Worm (Caenorhabditis elegans) whole organism, L1 larva: ENCODE data around the gene ncl-1.
A peak's percentile ranks its signal among the peaks of the same experiment; 100 is the strongest.

Source experiments
- C16A3.4 ChIP-seq: fragments of 150-350 bp; optimal IDR thresholded peaks from 2 replicates; lab custom pipeline; 2014; ENCODE audit warnings: missing biosample characterization, missing genetic modification characterization
- F16B12.6 ChIP-seq: fragments of 150-350 bp; optimal IDR thresholded peaks from 2 replicates; lab custom pipeline; 2014; ENCODE audit warnings: missing biosample characterization, missing genetic modification characterization
- ama-1 ChIP-seq: fragments of 150-350 bp; optimal IDR thresholded peaks from 2 replicates; lab custom pipeline; 2014
- ceh-8 ChIP-seq: fragments of 200-800 bp; sonication (Bioruptor generic); optimal IDR thresholded peaks from 2 replicates; lab custom pipeline; 2018; ENCODE audit warnings: mild to moderate bottlenecking, missing genetic modification characterization, moderate library complexity, missing compliant biosample characterization
- ceh-88 ChIP-seq: fragments of 200-800 bp; sonication (Bioruptor generic); IDR thresholded peaks from 2 replicates; pipeline ENCODE4 v1.3.6; 2022; ENCODE audit warnings: missing genetic modification characterization, missing compliant biosample characterization
- ceh-90 ChIP-seq: sonication (generic microtip); optimal IDR thresholded peaks from 2 replicates; lab custom pipeline; 2016; ENCODE audit warnings: missing genetic modification characterization, missing compliant biosample characterization
- ces-1 ChIP-seq: fragments of 150-350 bp; optimal IDR thresholded peaks from 2 replicates; lab custom pipeline; 2014; ENCODE audit warnings: missing biosample characterization, missing genetic modification reagents, missing genetic modification characterization
- dpl-1 ChIP-seq, 3 experiments: fragments of 150-350 bp in 2 of 3; sonication (generic microtip) in 1 of 3; optimal IDR thresholded peaks; 2 replicates each; lab custom pipeline; 2014 to 2017; ENCODE audit warnings: missing biosample characterization in 3 of 3, missing genetic modification characterization in 3 of 3, missing genetic modification reagents in 3 of 3
- dsc-1 ChIP-seq: sonication (generic microtip); optimal IDR thresholded peaks from 2 replicates; lab custom pipeline; 2016; ENCODE audit warnings: mild to moderate bottlenecking, missing genetic modification characterization, missing compliant biosample characterization
- egl-13 ChIP-seq: sonication (generic microtip); optimal IDR thresholded peaks from 2 replicates; lab custom pipeline; 2016; ENCODE audit warnings: missing genotype, missing genetic modification reagents, missing genetic modification characterization, missing compliant biosample characterization
- elt-2 ChIP-seq: sonication (generic microtip); optimal IDR thresholded peaks from 2 replicates; lab custom pipeline; 2016; ENCODE audit warnings: missing genetic modification characterization, mild to moderate bottlenecking, inconsistent platforms, missing compliant biosample characterization, missing genetic modification reagents
- fkh-8 ChIP-seq: sonication (generic microtip); optimal IDR thresholded peaks from 2 replicates; lab custom pipeline; 2016; ENCODE audit warnings: mild to moderate bottlenecking, missing genetic modification characterization, missing compliant biosample characterization
- fos-1 ChIP-seq: fragments of 150-350 bp; optimal IDR thresholded peaks from 2 replicates; lab custom pipeline; 2014; ENCODE audit warnings: missing biosample characterization, missing genetic modification characterization
- hlh-4 ChIP-seq: sonication (generic microtip); optimal IDR thresholded peaks from 2 replicates; lab custom pipeline; 2016; ENCODE audit warnings: mild to moderate bottlenecking, missing genetic modification characterization, missing compliant biosample characterization
- hpl-2 ChIP-seq: fragments of 150-350 bp; optimal IDR thresholded peaks from 2 replicates; lab custom pipeline; 2014; ENCODE audit warnings: missing biosample characterization, missing genetic modification reagents, missing genetic modification characterization
- irx-1 ChIP-seq: sonication (generic microtip); optimal IDR thresholded peaks from 2 replicates; lab custom pipeline; 2016; ENCODE audit warnings: missing genetic modification characterization, missing compliant biosample characterization
- isw-1 ChIP-seq: fragments of 200-800 bp; sonication (Bioruptor generic); IDR thresholded peaks from 2 replicates; pipeline ENCODE4 v1.3.6; 2022; ENCODE audit warnings: missing genetic modification characterization, missing compliant biosample characterization
- jun-1 ChIP-seq: fragments of 150-350 bp; optimal IDR thresholded peaks from 2 replicates; lab custom pipeline; 2014; ENCODE audit warnings: missing biosample characterization, missing genetic modification reagents, missing genetic modification characterization
- lin-13 ChIP-seq: fragments of 150-350 bp; optimal IDR thresholded peaks from 2 replicates; lab custom pipeline; 2014; ENCODE audit warnings: missing biosample characterization, missing genetic modification reagents, missing genetic modification characterization
- lin-15B ChIP-seq: fragments of 150-350 bp; sonication (generic microtip); optimal IDR thresholded peaks from 3 replicates; lab custom pipeline; 2014; ENCODE audit warnings: missing biosample characterization, missing genetic modification characterization
- lin-35 ChIP-seq, 2 experiments: fragments of 150-350 bp; optimal IDR thresholded peaks; 2 replicates each; lab custom pipeline; 2014; ENCODE audit warnings: missing biosample characterization in 2 of 2, missing genetic modification characterization in 2 of 2, missing genetic modification reagents in 2 of 2
- lin-39 ChIP-seq: fragments of 150-350 bp; optimal IDR thresholded peaks from 2 replicates; lab custom pipeline; 2014; ENCODE audit warnings: missing biosample characterization, missing genetic modification reagents, missing genetic modification characterization
- lsy-2 ChIP-seq, 2 experiments: fragments of 150-350 bp; optimal IDR thresholded peaks; 2 replicates each; lab custom pipeline; 2014; ENCODE audit warnings: missing biosample characterization in 2 of 2, missing genetic modification characterization in 2 of 2
- mab-9 ChIP-seq: fragments of 200-800 bp; sonication (Bioruptor generic); IDR thresholded peaks from 2 replicates; pipeline ENCODE4 v1.3.6; 2022; ENCODE audit warnings: missing genetic modification reagents, missing genetic modification characterization, missing compliant biosample characterization
- nhr-19 ChIP-seq: fragments of 200-800 bp; sonication (Bioruptor generic); conservative IDR thresholded peaks from 2 replicates; pipeline ENCODE4 v1.3.6; 2022; ENCODE audit warnings: missing genetic modification characterization, missing compliant biosample characterization
- nhr-20 ChIP-seq: sonication (generic microtip); optimal IDR thresholded peaks from 2 replicates; lab custom pipeline; 2016; ENCODE audit warnings: mild to moderate bottlenecking, missing genetic modification characterization, missing compliant biosample characterization
- nhr-237 ChIP-seq: fragments of 150-350 bp; optimal IDR thresholded peaks from 2 replicates; lab custom pipeline; 2014; ENCODE audit warnings: missing biosample characterization, missing genetic modification characterization
- nhr-47 ChIP-seq: sonication (generic microtip); optimal IDR thresholded peaks from 2 replicates; lab custom pipeline; 2016; ENCODE audit warnings: mild to moderate bottlenecking, missing genetic modification characterization, moderate library complexity, missing compliant biosample characterization
- nhr-71 ChIP-seq: sonication (generic microtip); optimal IDR thresholded peaks from 2 replicates; lab custom pipeline; 2016; ENCODE audit warnings: mild to moderate bottlenecking, missing genetic modification characterization, moderate library complexity, missing compliant biosample characterization
- nhr-90 ChIP-seq: sonication (generic microtip); optimal IDR thresholded peaks from 2 replicates; lab custom pipeline; 2016; ENCODE audit warnings: mild to moderate bottlenecking, missing genetic modification characterization, missing compliant biosample characterization; ENCODE audit not compliant: poor library complexity
- pqm-1 ChIP-seq: sonication (generic microtip); optimal IDR thresholded peaks from 3 replicates; lab custom pipeline; 2017; ENCODE audit warnings: missing biosample characterization, missing genetic modification characterization
- rnt-1 ChIP-seq: sonication (generic microtip); optimal IDR thresholded peaks from 2 replicates; lab custom pipeline; 2016; ENCODE audit warnings: mild to moderate bottlenecking, missing genetic modification characterization, moderate library complexity, missing compliant biosample characterization
- skn-1 ChIP-seq: fragments of 150-350 bp; optimal IDR thresholded peaks from 2 replicates; lab custom pipeline; 2014; ENCODE audit warnings: missing biosample characterization, missing genetic modification characterization
- snu-23 ChIP-seq: sonication (generic microtip); optimal IDR thresholded peaks from 2 replicates; lab custom pipeline; 2016; ENCODE audit warnings: missing genetic modification characterization, missing compliant biosample characterization
- sox-4 ChIP-seq: sonication (generic microtip); optimal IDR thresholded peaks from 2 replicates; lab custom pipeline; 2016; ENCODE audit warnings: missing genetic modification characterization, missing compliant biosample characterization
- sptf-1 ChIP-seq: fragments of 150-350 bp; optimal IDR thresholded peaks from 2 replicates; lab custom pipeline; 2014; ENCODE audit warnings: missing biosample characterization, missing genetic modification characterization
- sup-37 ChIP-seq: fragments of 200-800 bp; sonication (Bioruptor generic); optimal IDR thresholded peaks from 2 replicates; lab custom pipeline; 2018; ENCODE audit warnings: mild to moderate bottlenecking, missing genetic modification characterization, missing compliant biosample characterization
- tbx-2 ChIP-seq: sonication (generic microtip); optimal IDR thresholded peaks from 2 replicates; lab custom pipeline; 2016; ENCODE audit warnings: missing genetic modification characterization, missing compliant biosample characterization
- unc-98 ChIP-seq: fragments of 200-800 bp; sonication (Bioruptor generic); IDR thresholded peaks from 2 replicates; pipeline ENCODE4 v1.3.6; 2022; ENCODE audit warnings: missing genetic modification characterization, missing compliant biosample characterization
- vab-15 ChIP-seq: sonication (generic microtip); optimal IDR thresholded peaks from 2 replicates; lab custom pipeline; 2017; ENCODE audit warnings: missing genotype, mild to moderate bottlenecking, missing genetic modification characterization, missing compliant biosample characterization
- xbp-1 ChIP-seq: sonication (generic microtip); optimal IDR thresholded peaks from 2 replicates; lab custom pipeline; 2016; ENCODE audit warnings: missing genetic modification characterization, missing compliant biosample characterization
- zip-4 ChIP-seq: fragments of 200-800 bp; sonication (Bioruptor generic); optimal IDR thresholded peaks from 2 replicates; lab custom pipeline; 2018; ENCODE audit warnings: mild to moderate bottlenecking, missing genetic modification characterization, moderate library complexity, missing compliant biosample characterization

The ncl-1 gene

DNA sequence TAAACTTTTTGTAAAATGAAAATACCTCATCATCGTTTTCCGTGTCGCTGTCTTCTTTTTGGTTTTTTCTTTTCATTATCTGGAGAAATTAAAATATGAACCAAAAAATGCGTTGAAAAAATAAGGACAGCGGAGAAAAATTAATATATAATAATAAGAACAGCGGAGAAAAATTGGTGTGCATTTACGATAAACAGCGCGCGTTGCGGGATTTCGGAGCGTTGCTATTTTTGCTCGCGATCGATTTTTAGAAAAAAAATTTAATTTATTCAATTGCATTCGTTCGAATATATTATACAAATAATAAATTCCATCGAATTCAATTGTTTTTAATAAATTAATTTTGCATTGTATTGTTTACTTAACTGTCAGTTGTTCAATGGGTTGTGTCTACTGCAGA, 46.4 kb downstream of the ncl-1 start, which contains the start of gene ZK686.2 (continued):
- TF ChIP-seq C16A3.4 (tag; lab: Kevin White, UChicago) (peak; percentile 31), pqm-1 (tag; lab: Kevin White, UChicago) (no peak), rnt-1 (tag; lab: Kevin White, UChicago) (no peak), sptf-1 (tag; lab: Kevin White, UChicago) (no peak), snu-23 (no peak), nhr-71 (tag; lab: Kevin White, UChicago) (peak; percentile 48), hlh-4 (no peak), ces-1 (GFP tag; lab: Kevin White, UChicago) (no peak), isw-1 (peak; percentile 10; the same call in 1 of the 2 replicates), lin-15B (tag; lab: Kevin White, UChicago) (peak; percentile 27), fkh-8 (tag; lab: Kevin White, UChicago) (no peak), xbp-1 (tag; lab: Kevin White, UChicago) (peak; percentile 33), dsc-1 (tag; lab: Kevin White, UChicago) (no peak), lin-39 (tag; lab: Kevin White, UChicago) (peak; percentile 25), nhr-20 (peak; percentile 28), nhr-90 (tag; lab: Kevin White, UChicago) (peak; percentile 5), vab-15 (tag; lab: Kevin White, UChicago) (no peak), jun-1 (tag; lab: Kevin White, UChicago) (no peak), zip-4 (GFP tag; lab: Kevin White, UChicago) (no peak), tbx-2 (no peak), egl-13 (tag; lab: Kevin White, UChicago) (peak; percentile 21), nhr-19 (GFP tag; lab: Robert Waterston, UW) (peak; percentile 4; the same call in 1 of the 2 replicates), ceh-88 (GFP tag; lab: Robert Waterston, UW) (no peak), nhr-47 (tag; lab: Kevin White, UChicago) (peak; percentile 27), F16B12.6 (tag; lab: Kevin White, UChicago) (peak; percentile 29), ceh-8 (GFP tag; lab: Kevin White, UChicago) (no peak), ama-1 (no peak), lsy-2 (tag; optimal IDR thresholded peaks at IDR 0.05; lab: Kevin White, UChicago) (peak; percentile 68 to 80), dpl-1 (GFP tag; optimal IDR thresholded peaks at IDR 0.05; lab: Kevin White, UChicago) (peak in 2 of 3 experiments; percentile 19 to 61)

DNA sequence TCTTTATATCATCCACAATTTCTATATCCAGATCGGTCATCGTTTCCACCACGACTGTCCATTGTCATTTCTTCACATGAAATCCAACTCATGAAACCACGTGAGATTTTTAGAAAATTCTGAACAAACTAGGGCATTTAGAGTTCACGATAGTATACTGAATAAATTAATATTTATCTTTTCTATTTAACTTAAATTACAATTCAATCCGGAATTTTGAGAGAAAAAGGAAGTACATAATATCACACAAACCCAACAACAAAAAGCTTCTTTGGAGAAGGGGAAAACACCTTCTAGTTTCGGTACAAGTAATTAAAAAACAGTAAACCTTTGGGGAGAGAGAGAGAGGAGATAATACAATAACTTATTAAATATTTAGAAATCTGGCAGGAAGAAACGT, 47.9 kb downstream of the ncl-1 start, which contains the start of gene ZK686.5:
Gene ZK686.5, minus strand, starts transcription at position 101 of the 400 bp plus-strand sequence.
- no peak for TF ChIP-seq lin-35 (GFP tag; optimal IDR thresholded peaks at IDR 0.05; lab: Kevin White, UChicago)
- TF ChIP-seq nhr-71 (tag; lab: Kevin White, UChicago), result no peak
- TF ChIP-seq snu-23, result no peak
- TF ChIP-seq lin-39 (tag; lab: Kevin White, UChicago), result no peak
- no peak for TF ChIP-seq nhr-237 (tag; lab: Kevin White, UChicago)
- no peak for TF ChIP-seq jun-1 (tag; lab: Kevin White, UChicago)
- TF ChIP-seq skn-1, result no peak
- no peak for TF ChIP-seq tbx-2
- TF ChIP-seq sox-4, result no peak
- TF ChIP-seq ceh-8 (GFP tag; lab: Kevin White, UChicago), result no peak
- no peak for TF ChIP-seq lin-13 (GFP tag; lab: Kevin White, UChicago)
- no peak for TF ChIP-seq elt-2 (tag; lab: Kevin White, UChicago)
- TF ChIP-seq fos-1 (tag; lab: Kevin White, UChicago), result no peak
- TF ChIP-seq ama-1, result no peak
- TF ChIP-seq sup-37 (GFP tag; lab: Kevin White, UChicago), result no peak
- TF ChIP-seq ceh-90 (tag; lab: Kevin White, UChicago), result no peak
- TF ChIP-seq irx-1, result no peak
- no peak for TF ChIP-seq hpl-2 (GFP tag; lab: Kevin White, UChicago)
- TF ChIP-seq unc-98 (GFP tag; lab: Robert Waterston, UW), result no peak
- no peak for TF ChIP-seq mab-9 (GFP tag; lab: Robert Waterston, UW)
- TF ChIP-seq, all 84 proteins: peak for 0
